Fruit fly (Drosophila melanogaster) whole organism, embryonic: ENCODE results near the gene Rtca.
A peak's percentile ranks its signal among the peaks of the same experiment; 100 is the strongest.

ENCODE experiments used
- Abd-B ChIP-seq: fragments of 200-800 bp; sonication (Bioruptor generic); optimal IDR thresholded peaks from 2 replicates; lab custom pipeline; 2018; ENCODE audit warnings: missing biosample characterization, mild to moderate bottlenecking, missing genetic modification characterization, moderate library complexity
- Aef1 ChIP-seq: fragments of 200-800 bp; sonication (Bioruptor generic); IDR thresholded peaks from 3 replicates; pipeline ENCODE4 v1.3.6; 2022; ENCODE audit warnings: missing biosample characterization, missing genetic modification characterization
- Antp ChIP-seq: fragments of 200-800 bp; sonication (Bioruptor generic); optimal IDR thresholded peaks from 3 replicates; lab custom pipeline; 2016; ENCODE audit warnings: missing biosample characterization, missing genetic modification characterization
- BEAF-32 ChIP-seq: fragments of 200-800 bp; sonication (Bioruptor generic); optimal IDR thresholded peaks from 3 replicates; lab custom pipeline; 2017; ENCODE audit warnings: missing biosample characterization, missing genetic modification characterization, mild to moderate bottlenecking, moderate library complexity, missing genetic modification reagents
- Blimp-1 ChIP-seq: fragments of 200-800 bp; sonication (Bioruptor generic); optimal IDR thresholded peaks from 3 replicates; lab custom pipeline; 2018; ENCODE audit warnings: missing biosample characterization, missing genetic modification characterization, mild to moderate bottlenecking, moderate library complexity, missing genetic modification reagents
- BtbVII ChIP-seq: fragments of 200-800 bp; sonication (Bioruptor generic); optimal IDR thresholded peaks from 3 replicates; lab custom pipeline; 2017; ENCODE audit warnings: missing biosample characterization, mild to moderate bottlenecking, missing genetic modification characterization
- CG13123 ChIP-seq: fragments of 200-800 bp; sonication (Bioruptor generic); optimal IDR thresholded peaks from 2 replicates; lab custom pipeline; 2016; ENCODE audit warnings: missing biosample characterization, missing genetic modification characterization
- CG13894 ChIP-seq: fragments of 200-800 bp; sonication (Bioruptor generic); optimal IDR thresholded peaks from 3 replicates; lab custom pipeline; 2018; ENCODE audit warnings: missing biosample characterization, mild to moderate bottlenecking, missing genetic modification characterization, moderate library complexity
- CG1602 ChIP-seq: fragments of 200-800 bp; sonication (Bioruptor generic); optimal IDR thresholded peaks from 3 replicates; lab custom pipeline; 2016; ENCODE audit warnings: missing biosample characterization, missing genetic modification characterization
- CG17186 ChIP-seq: fragments of 200-800 bp; sonication (Bioruptor generic); optimal IDR thresholded peaks from 3 replicates; lab custom pipeline; 2017; ENCODE audit warnings: missing biosample characterization, missing genetic modification reagents, missing genetic modification characterization
- CG1792 ChIP-seq: fragments of 200-800 bp; sonication (Bioruptor generic); optimal IDR thresholded peaks from 2 replicates; lab custom pipeline; 2016; ENCODE audit warnings: missing biosample characterization, missing genetic modification characterization
- CG18262 ChIP-seq: fragments of 200-800 bp; optimal IDR thresholded peaks from 3 replicates; lab custom pipeline; 2019; ENCODE audit warnings: missing biosample characterization, mild to moderate bottlenecking, missing genetic modification characterization, moderate library complexity
- CG31224 ChIP-seq: fragments of 200-800 bp; sonication (Bioruptor generic); IDR thresholded peaks from 2 replicates; pipeline ENCODE4 v1.3.6; 2022; ENCODE audit warnings: missing biosample characterization, missing genetic modification characterization
- CG31365 ChIP-seq: fragments of 200-800 bp; sonication (Bioruptor generic); optimal IDR thresholded peaks from 2 replicates; lab custom pipeline; 2018; ENCODE audit warnings: missing biosample characterization, mild to moderate bottlenecking, missing genetic modification characterization
- CG31441 ChIP-seq: fragments of 200-800 bp; sonication (Bioruptor generic); IDR thresholded peaks from 2 replicates; pipeline ENCODE4 v1.3.6; 2022; ENCODE audit warnings: missing biosample characterization, missing genetic modification characterization
- CG32772 ChIP-seq: fragments of 200-800 bp; sonication (Bioruptor generic); IDR thresholded peaks from 2 replicates; pipeline ENCODE4 v1.3.6; 2022; ENCODE audit warnings: missing biosample characterization, missing genetic modification characterization
- CG4360 ChIP-seq: fragments of 200-800 bp; sonication (Bioruptor generic); IDR thresholded peaks from 2 replicates; pipeline ENCODE4 v1.3.6; 2022; ENCODE audit warnings: missing biosample characterization, missing genetic modification characterization
- CG43689 ChIP-seq: fragments of 200-800 bp; sonication (Bioruptor generic); IDR thresholded peaks from 2 replicates; pipeline ENCODE4 v1.3.6; 2022; ENCODE audit warnings: missing biosample characterization, missing genetic modification characterization
- CG6272 ChIP-seq: fragments of 200-800 bp; sonication (Bioruptor generic); IDR thresholded peaks from 2 replicates; pipeline ENCODE4 v1.3.6; 2022; ENCODE audit warnings: missing biosample characterization, missing genetic modification characterization
- CG6854 ChIP-seq: fragments of 200-800 bp; sonication (Bioruptor generic); optimal IDR thresholded peaks from 3 replicates; lab custom pipeline; 2017; ENCODE audit warnings: missing biosample characterization, mild to moderate bottlenecking, missing genetic modification characterization
- CG7556 ChIP-seq: fragments of 200-800 bp; sonication (Bioruptor generic); optimal IDR thresholded peaks from 2 replicates; lab custom pipeline; 2017; ENCODE audit warnings: missing biosample characterization, mild to moderate bottlenecking, missing genetic modification characterization
- CG7987 ChIP-seq: fragments of 200-800 bp; sonication (Bioruptor generic); optimal IDR thresholded peaks from 2 replicates; lab custom pipeline; 2018; ENCODE audit warnings: missing biosample characterization, mild to moderate bottlenecking, missing genetic modification characterization, moderate library complexity
- CG9797 ChIP-seq: fragments of 200-800 bp; sonication (Bioruptor generic); optimal IDR thresholded peaks from 3 replicates; lab custom pipeline; 2018; ENCODE audit warnings: missing biosample characterization, mild to moderate bottlenecking, missing genetic modification characterization
- Dfd ChIP-seq, 2 experiments: fragments of >200 bp; optimal IDR thresholded peaks; 2 replicates each; lab custom pipeline; 2017; ENCODE audit warnings: missing biosample characterization in 2 of 2, missing genetic modification characterization in 2 of 2
- Drgx ChIP-seq: fragments of 200-800 bp; sonication (Bioruptor generic); IDR thresholded peaks from 2 replicates; pipeline ENCODE4 v1.3.6; 2022; ENCODE audit warnings: missing biosample characterization, missing genetic modification characterization
- Kr ChIP-seq: fragments of 200-800 bp; sonication (Bioruptor generic); optimal IDR thresholded peaks from 2 replicates; lab custom pipeline; 2017; ENCODE audit warnings: missing biosample characterization, mild to moderate bottlenecking, missing genetic modification characterization
- MBD-R2 ChIP-seq: fragments of 200-800 bp; sonication (Bioruptor generic); IDR thresholded peaks from 2 replicates; pipeline ENCODE4 v1.3.6; 2022; ENCODE audit warnings: missing biosample characterization, missing genetic modification characterization
- Mad ChIP-seq: fragments of 200-800 bp; sonication (Bioruptor generic); optimal IDR thresholded peaks from 2 replicates; lab custom pipeline; 2016; ENCODE audit warnings: missing biosample characterization, missing genetic modification characterization
- NfI ChIP-seq: fragments of 200-800 bp; sonication (Bioruptor generic); optimal IDR thresholded peaks from 3 replicates; lab custom pipeline; 2018; ENCODE audit warnings: missing biosample characterization, mild to moderate bottlenecking, missing genetic modification characterization, moderate library complexity
- Oli ChIP-seq: fragments of 200-800 bp; sonication (Bioruptor generic); optimal IDR thresholded peaks from 2 replicates; lab custom pipeline; 2018; ENCODE audit warnings: missing biosample characterization, mild to moderate bottlenecking, missing genetic modification characterization, moderate library complexity
- TFAM ChIP-seq: fragments of 200-800 bp; sonication (Bioruptor generic); optimal IDR thresholded peaks from 2 replicates; lab custom pipeline; 2017; ENCODE audit warnings: missing biosample characterization, missing genetic modification characterization, inconsistent platforms
- Tbp ChIP-seq: fragments of >200 bp; optimal IDR thresholded peaks from 2 replicates; lab custom pipeline; 2018; ENCODE audit warnings: missing biosample characterization, missing genetic modification characterization
- Xrp1 ChIP-seq: fragments of 200-800 bp; sonication (Bioruptor generic); IDR thresholded peaks from 2 replicates; pipeline ENCODE4 v1.3.6; 2022; ENCODE audit warnings: missing biosample characterization, missing genetic modification characterization
- ap ChIP-seq: fragments of 200-800 bp; sonication (Bioruptor generic); IDR thresholded peaks from 2 replicates; pipeline ENCODE4 v1.3.6; 2022; ENCODE audit warnings: missing biosample characterization, missing genetic modification characterization
- az2 ChIP-seq: fragments of 200-800 bp; sonication (Bioruptor generic); optimal IDR thresholded peaks from 3 replicates; lab custom pipeline; 2016; ENCODE audit warnings: missing biosample characterization, missing genetic modification characterization
- cwo ChIP-seq: fragments of 200-800 bp; sonication (Bioruptor generic); optimal IDR thresholded peaks from 3 replicates; lab custom pipeline; 2017; ENCODE audit warnings: missing biosample characterization, missing genetic modification characterization, mild to moderate bottlenecking, moderate library complexity, missing genetic modification reagents
- emc ChIP-seq: fragments of 200-800 bp; sonication (Bioruptor generic); optimal IDR thresholded peaks from 2 replicates; lab custom pipeline; 2016; ENCODE audit warnings: missing biosample characterization, missing genetic modification characterization
- fru ChIP-seq: fragments of >200 bp; optimal IDR thresholded peaks from 2 replicates; lab custom pipeline; 2017
- grau ChIP-seq: fragments of 200-800 bp; optimal IDR thresholded peaks from 3 replicates; lab custom pipeline; 2019; ENCODE audit warnings: missing biosample characterization, mild to moderate bottlenecking, missing genetic modification characterization, moderate library complexity
- grn ChIP-seq: fragments of 200-800 bp; sonication (Bioruptor generic); optimal IDR thresholded peaks from 3 replicates; lab custom pipeline; 2017; ENCODE audit warnings: missing biosample characterization, missing genetic modification characterization
- hth ChIP-seq: fragments of >200 bp; optimal IDR thresholded peaks from 2 replicates; lab custom pipeline; 2017; ENCODE audit warnings: inconsistent platforms
- otp ChIP-seq: fragments of 200-800 bp; sonication (Bioruptor generic); IDR thresholded peaks from 3 replicates; pipeline ENCODE4, ENCODE4 v1.3.6; 2022; ENCODE audit warnings: missing biosample characterization, missing genetic modification characterization
- pita ChIP-seq: fragments of 200-800 bp; sonication (Bioruptor generic); optimal IDR thresholded peaks from 2 replicates; lab custom pipeline; 2017; ENCODE audit warnings: missing biosample characterization, mild to moderate bottlenecking, missing genetic modification characterization
- pnt ChIP-seq: fragments of 200-800 bp; sonication (Bioruptor generic); optimal IDR thresholded peaks from 3 replicates; lab custom pipeline; 2016; ENCODE audit warnings: missing biosample characterization, missing genetic modification characterization
- ranshi ChIP-seq: fragments of 200-800 bp; sonication (Bioruptor generic); IDR thresholded peaks from 2 replicates; pipeline ENCODE4 v1.3.6; 2022; ENCODE audit warnings: missing biosample characterization, missing genetic modification characterization
- repo ChIP-seq: fragments of 200-800 bp; sonication (Bioruptor generic); optimal IDR thresholded peaks from 2 replicates; lab custom pipeline; 2016; ENCODE audit warnings: missing biosample characterization, missing genetic modification characterization
- run ChIP-seq: fragments of 200-800 bp; sonication (Bioruptor generic); optimal IDR thresholded peaks from 3 replicates; lab custom pipeline; 2018; ENCODE audit warnings: missing biosample characterization, mild to moderate bottlenecking, missing genetic modification characterization
- sd ChIP-seq: fragments of 200-800 bp; sonication (Bioruptor generic); optimal IDR thresholded peaks from 3 replicates; lab custom pipeline; 2018; ENCODE audit warnings: missing biosample characterization, mild to moderate bottlenecking, missing genetic modification characterization, moderate library complexity
- sima ChIP-seq: fragments of 200-800 bp; sonication (Bioruptor generic); optimal IDR thresholded peaks from 2 replicates; lab custom pipeline; 2016; ENCODE audit warnings: missing biosample characterization, missing genetic modification characterization
- sna ChIP-seq: fragments of 200-800 bp; sonication (Bioruptor generic); IDR thresholded peaks from 2 replicates; pipeline ENCODE4 v1.3.6; 2022; ENCODE audit warnings: missing biosample characterization, missing genetic modification characterization; ENCODE audit not compliant: partially characterized antibody
- tin ChIP-seq: fragments of 200-800 bp; sonication (Bioruptor generic); optimal IDR thresholded peaks from 3 replicates; lab custom pipeline; 2016; ENCODE audit warnings: missing biosample characterization, missing genetic modification characterization
- trh ChIP-seq: fragments of 200-800 bp; sonication (Bioruptor generic); optimal IDR thresholded peaks from 2 replicates; lab custom pipeline; 2016; ENCODE audit warnings: missing biosample characterization, missing genetic modification characterization
- tup ChIP-seq: fragments of 200-800 bp; sonication (Bioruptor generic); optimal IDR thresholded peaks from 2 replicates; lab custom pipeline; 2016; ENCODE audit warnings: missing biosample characterization, mild to moderate bottlenecking, missing genetic modification characterization, moderate library complexity
- zf30C ChIP-seq: fragments of 200-800 bp; sonication (Bioruptor generic); optimal IDR thresholded peaks from 3 replicates; lab custom pipeline; 2018; ENCODE audit warnings: missing biosample characterization, mild to moderate bottlenecking, missing genetic modification characterization

The Rtca gene

DNA sequence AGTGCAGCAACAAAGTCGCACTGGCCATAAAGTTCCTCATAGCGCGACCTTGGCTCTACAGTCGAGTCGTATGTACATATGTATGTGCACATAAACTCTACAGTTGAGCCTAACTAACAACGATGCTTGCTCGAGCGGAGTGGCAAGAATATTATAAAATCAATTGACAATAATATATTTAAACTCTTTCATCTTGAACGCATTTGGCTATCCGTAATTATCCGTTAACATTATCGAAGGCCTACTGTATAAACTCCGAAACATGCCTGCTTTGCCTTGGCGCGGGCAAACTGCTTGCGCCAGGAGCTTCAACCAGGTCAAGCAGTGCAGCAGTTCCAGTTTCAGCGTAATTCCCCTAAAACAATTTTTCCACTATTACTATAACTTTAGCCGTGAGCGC is 36.4 kb downstream of the Rtca start (continued):
- TF ChIP-seq grn (GFP tag; lab: Kevin White, UChicago) (no peak), pita (GFP tag; lab: Kevin White, UChicago) (no peak), tin (peak; percentile 9), CG31441 (GFP tag; lab: Robert Waterston, UW) (no peak), CG4360 (GFP tag; lab: Robert Waterston, UW) (no peak), otp (GFP tag; lab: Robert Waterston, UW) (no peak), NfI (GFP tag; lab: Kevin White, UChicago) (no peak), az2 (GFP tag; lab: Kevin White, UChicago) (no peak), Abd-B (GFP tag; lab: Kevin White, UChicago) (no peak), trh (GFP tag; lab: Kevin White, UChicago) (no peak), cwo (GFP tag; lab: Kevin White, UChicago) (no peak), Antp (GFP tag; lab: Kevin White, UChicago) (no peak), CG9797 (GFP tag; lab: Kevin White, UChicago) (no peak), run (no peak), ap (GFP tag; lab: Robert Waterston, UW) (no peak), Dfd (GFP tag; optimal IDR thresholded peaks at IDR 0.05; lab: Kevin White, UChicago) (peak in 1 of 2 experiments; percentile 35), Xrp1 (GFP tag; lab: Robert Waterston, UW) (peak; percentile 28; the same call in 1 of the 2 replicates), BEAF-32 (GFP tag; lab: Kevin White, UChicago) (no peak), Drgx (GFP tag; lab: Robert Waterston, UW) (peak; percentile 81), BtbVII (GFP tag; lab: Kevin White, UChicago) (no peak), CG31224 (GFP tag; lab: Robert Waterston, UW) (no peak), pnt (no peak), CG1792 (no peak), Mad (no peak), grau (peak; percentile 46), ranshi (GFP tag; lab: Robert Waterston, UW) (peak; percentile 36; the same call in 1 of the 2 replicates), CG13123 (no peak), TFAM (GFP tag; lab: Kevin White, UChicago) (no peak), Blimp-1 (GFP tag; lab: Kevin White, UChicago) (no peak), CG31365 (peak; percentile 72), CG7987 (no peak), Oli (tag; lab: Kevin White, UChicago) (no peak)

DNA sequence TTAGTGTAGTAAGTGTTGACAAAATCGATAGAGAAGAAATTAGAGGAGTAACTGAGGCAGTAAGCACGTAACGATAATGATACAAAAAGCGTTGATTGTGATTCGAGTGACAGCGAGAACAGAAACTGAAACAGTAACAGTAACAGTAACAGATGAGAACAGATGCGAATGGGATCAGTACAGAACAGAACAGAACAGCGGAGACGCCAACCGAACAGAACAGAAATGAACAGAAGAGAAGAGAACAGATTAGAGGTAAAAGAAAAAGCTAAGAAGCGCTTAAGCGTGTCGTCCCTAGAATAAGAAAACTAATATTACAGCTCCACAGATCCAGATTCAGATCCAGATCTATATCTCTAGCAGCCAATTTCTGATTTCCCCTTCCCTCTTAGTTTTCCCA is 40.4 kb downstream of the Rtca start:
- TF ChIP-seq fru (no peak), hth (lab: Kevin White, UChicago) (no peak), CG1602 (no peak), CG6272 (GFP tag; lab: Robert Waterston, UW) (no peak), emc (GFP tag; lab: Kevin White, UChicago) (no peak), grau (no peak), Kr (GFP tag; lab: Kevin White, UChicago) (no peak), repo (GFP tag; lab: Kevin White, UChicago) (no peak), CG7556 (no peak), CG32772 (no peak), CG6854 (GFP tag; lab: Kevin White, UChicago) (no peak), Tbp (GFP tag; lab: Kevin White, UChicago) (peak; percentile 25), CG43689 (no peak), zf30C (GFP tag; lab: Kevin White, UChicago) (no peak), MBD-R2 (no peak), Aef1 (no peak), pita (GFP tag; lab: Kevin White, UChicago) (peak; percentile 66), sna (GFP tag; lab: Robert Waterston, UW) (no peak), tup (no peak), sima (GFP tag; lab: Kevin White, UChicago) (no peak), CG17186 (no peak), CG13894 (tag; lab: Kevin White, UChicago) (peak; percentile 5), sd (tag; lab: Kevin White, UChicago) (no peak), CG18262 (tag; lab: Kevin White, UChicago) (no peak)
